Fruit fly (Drosophila melanogaster) whole organism, prepupa: Measurements from ENCODE around the gene dati.

ENCODE experiments used
- CG11294 ChIP-seq: fragments of 200-800 bp; sonication (Bioruptor generic); IDR thresholded peaks from 2 replicates; pipeline ENCODE4 v1.3.6; 2022; ENCODE audit warnings: missing biosample characterization, missing genetic modification characterization
- CG11762 ChIP-seq: fragments of 200-800 bp; sonication (Bioruptor generic); optimal IDR thresholded peaks from 3 replicates; lab custom pipeline; 2016; ENCODE audit warnings: missing biosample characterization, missing genetic modification characterization; ENCODE audit not compliant: insufficient read depth
- CG15336 ChIP-seq: fragments of 200-800 bp; sonication (Bioruptor generic); IDR thresholded peaks from 2 replicates; pipeline ENCODE4 v1.3.6; 2022; ENCODE audit warnings: missing biosample characterization, missing genetic modification characterization
- CG1621 ChIP-seq: fragments of 200-800 bp; sonication (Bioruptor generic); optimal IDR thresholded peaks from 3 replicates; lab custom pipeline; 2018; ENCODE audit warnings: missing biosample characterization, mild to moderate bottlenecking, missing genetic modification characterization
- CG16779 ChIP-seq: fragments of 200-800 bp; sonication (Bioruptor generic); optimal IDR thresholded peaks from 3 replicates; lab custom pipeline; 2017; ENCODE audit warnings: missing biosample characterization, mild to moderate bottlenecking, missing genetic modification characterization
- CG3032 ChIP-seq: fragments of 200-800 bp; optimal IDR thresholded peaks from 2 replicates; lab custom pipeline; 2019; ENCODE audit warnings: missing biosample characterization, mild to moderate bottlenecking, missing genetic modification characterization, moderate library complexity
- CG31627 ChIP-seq: fragments of 200-800 bp; sonication (Bioruptor generic); optimal IDR thresholded peaks from 3 replicates; lab custom pipeline; 2016; ENCODE audit warnings: missing biosample characterization, missing genetic modification characterization
- CG32006 ChIP-seq: fragments of 200-800 bp; sonication (Bioruptor generic); optimal IDR thresholded peaks from 3 replicates; lab custom pipeline; 2017; ENCODE audit warnings: missing biosample characterization, mild to moderate bottlenecking, missing genetic modification characterization
- CG34406 ChIP-seq: fragments of 200-800 bp; sonication (Bioruptor generic); optimal IDR thresholded peaks from 3 replicates; lab custom pipeline; 2016; ENCODE audit warnings: missing biosample characterization, missing genetic modification characterization
- CG3919 ChIP-seq: fragments of 200-800 bp; sonication (Bioruptor generic); optimal IDR thresholded peaks from 3 replicates; lab custom pipeline; 2016; ENCODE audit warnings: missing biosample characterization, missing genetic modification characterization
- CG6163 ChIP-seq: fragments of 200-800 bp; sonication (Bioruptor generic); IDR thresholded peaks from 3 replicates; pipeline ENCODE4 v1.3.6; 2022; ENCODE audit warnings: missing biosample characterization, missing genetic modification characterization
- CG6276 ChIP-seq: fragments of 200-800 bp; sonication (Bioruptor generic); optimal IDR thresholded peaks from 2 replicates; lab custom pipeline; 2017; ENCODE audit warnings: missing biosample characterization, mild to moderate bottlenecking, missing genetic modification characterization
- CG6792 ChIP-seq: fragments of 200-800 bp; sonication (Bioruptor generic); optimal IDR thresholded peaks from 3 replicates; lab custom pipeline; 2016; ENCODE audit warnings: missing biosample characterization, missing genetic modification characterization
- CG6808 ChIP-seq: fragments of 200-800 bp; sonication (Bioruptor generic); optimal IDR thresholded peaks from 3 replicates; lab custom pipeline; 2017; ENCODE audit warnings: missing biosample characterization, missing genetic modification characterization, mild to moderate bottlenecking, moderate library complexity, missing genetic modification reagents
- CG6854 ChIP-seq: fragments of 200-800 bp; sonication (Bioruptor generic); optimal IDR thresholded peaks from 2 replicates; lab custom pipeline; 2017; ENCODE audit warnings: missing biosample characterization, mild to moderate bottlenecking, missing genetic modification characterization
- CG8119 ChIP-seq: fragments of 200-800 bp; sonication (Bioruptor generic); IDR thresholded peaks from 3 replicates; pipeline ENCODE4 v1.3.6; 2022; ENCODE audit warnings: missing biosample characterization, missing genetic modification characterization
- CG8319 ChIP-seq: fragments of 200-800 bp; sonication (Bioruptor generic); optimal IDR thresholded peaks from 3 replicates; lab custom pipeline; 2016; ENCODE audit warnings: missing biosample characterization, missing genetic modification characterization
- Eip75B ChIP-seq: fragments of 200-800 bp; sonication (Bioruptor generic); optimal IDR thresholded peaks from 3 replicates; lab custom pipeline; 2016; ENCODE audit warnings: missing biosample characterization, missing genetic modification characterization
- Eip78C ChIP-seq: fragments of 200-800 bp; sonication (Bioruptor generic); peaks from one replicate; lab custom pipeline; 2016; ENCODE audit warnings: missing biosample characterization, missing genetic modification characterization
- Eip93F ChIP-seq: fragments of 200-800 bp; sonication (Bioruptor generic); optimal IDR thresholded peaks from 2 replicates; lab custom pipeline; 2016; ENCODE audit warnings: missing biosample characterization, mild to moderate bottlenecking, missing genetic modification characterization
- Ets96B ChIP-seq: fragments of 200-800 bp; optimal IDR thresholded peaks from 2 replicates; lab custom pipeline; 2019; ENCODE audit warnings: missing biosample characterization, mild to moderate bottlenecking, missing genetic modification characterization, moderate library complexity
- Gug ChIP-seq: fragments of 200-800 bp; sonication (Bioruptor generic); IDR thresholded peaks from 2 replicates; pipeline ENCODE4 v1.3.6; 2022; ENCODE audit warnings: missing biosample characterization, missing genetic modification characterization
- Hr39 ChIP-seq: fragments of 200-800 bp; sonication (Bioruptor generic); optimal IDR thresholded peaks from 2 replicates; lab custom pipeline; 2016; ENCODE audit warnings: missing biosample characterization, missing genetic modification characterization
- Hr4 ChIP-seq: fragments of 200-800 bp; sonication (Bioruptor generic); optimal IDR thresholded peaks from 3 replicates; lab custom pipeline; 2016; ENCODE audit warnings: missing biosample characterization, missing genetic modification characterization
- Lpt ChIP-seq: fragments of 200-800 bp; sonication (Bioruptor generic); optimal IDR thresholded peaks from 3 replicates; lab custom pipeline; 2016; ENCODE audit warnings: missing biosample characterization, missing genetic modification characterization
- Met ChIP-seq: fragments of 200-800 bp; sonication (Bioruptor generic); optimal IDR thresholded peaks from 3 replicates; lab custom pipeline; 2016; ENCODE audit warnings: missing biosample characterization, missing genetic modification characterization
- OdsH ChIP-seq: fragments of 200-800 bp; sonication (Bioruptor generic); optimal IDR thresholded peaks from 3 replicates; lab custom pipeline; 2016; ENCODE audit warnings: missing biosample characterization, missing genetic modification characterization
- Smox ChIP-seq: fragments of 200-800 bp; sonication (Bioruptor generic); optimal IDR thresholded peaks from 3 replicates; lab custom pipeline; 2016; ENCODE audit warnings: missing biosample characterization, missing genetic modification characterization
- dsx ChIP-seq: fragments of 200-800 bp; optimal IDR thresholded peaks from 3 replicates; lab custom pipeline; 2019; ENCODE audit warnings: missing biosample characterization, mild to moderate bottlenecking, missing genetic modification characterization, moderate library complexity; ENCODE audit not compliant: poor library complexity, severe bottlenecking
- eg ChIP-seq: fragments of 200-800 bp; sonication (Bioruptor generic); IDR thresholded peaks from 3 replicates; pipeline ENCODE4 v1.3.6; 2022; ENCODE audit warnings: missing biosample characterization, missing genetic modification characterization
- esn ChIP-seq: fragments of 200-800 bp; sonication (Bioruptor generic); optimal IDR thresholded peaks from 2 replicates; lab custom pipeline; 2016; ENCODE audit warnings: missing biosample characterization, mild to moderate bottlenecking, missing genetic modification characterization, moderate library complexity
- fd59A ChIP-seq: fragments of 200-800 bp; sonication (Bioruptor generic); optimal IDR thresholded peaks from 2 replicates; lab custom pipeline; 2017; ENCODE audit warnings: missing biosample characterization, mild to moderate bottlenecking, missing genetic modification characterization, missing genetic modification reagents
- fd85E ChIP-seq: fragments of 200-800 bp; sonication (Bioruptor generic); optimal IDR thresholded peaks from 3 replicates; lab custom pipeline; 2016; ENCODE audit warnings: missing biosample characterization, missing genetic modification characterization
- lz ChIP-seq: fragments of 200-800 bp; sonication (Bioruptor generic); optimal IDR thresholded peaks from 3 replicates; lab custom pipeline; 2016; ENCODE audit warnings: missing biosample characterization, missing genetic modification characterization
- pdm3 ChIP-seq: fragments of 200-800 bp; sonication (Bioruptor generic); optimal IDR thresholded peaks from 3 replicates; lab custom pipeline; 2016; ENCODE audit warnings: missing biosample characterization, missing genetic modification characterization
- salr ChIP-seq, 2 experiments: fragments of 200-800 bp; sonication (Bioruptor generic); optimal IDR thresholded peaks; 3 replicates each; lab custom pipeline; 2016 to 2018; ENCODE audit warnings: missing biosample characterization in 2 of 2, missing genetic modification characterization in 2 of 2, mild to moderate bottlenecking in 1 of 2
- spab ChIP-seq: fragments of 200-800 bp; sonication (Bioruptor generic); optimal IDR thresholded peaks from 2 replicates; lab custom pipeline; 2017; ENCODE audit warnings: missing biosample characterization, mild to moderate bottlenecking, missing genetic modification characterization, missing genetic modification reagents
- svp ChIP-seq: fragments of 200-800 bp; sonication (Bioruptor generic); peaks from one replicate; lab custom pipeline; 2016; ENCODE audit warnings: missing biosample characterization, missing genetic modification characterization
- topi ChIP-seq: fragments of 200-800 bp; sonication (Bioruptor generic); optimal IDR thresholded peaks from 3 replicates; lab custom pipeline; 2016; ENCODE audit warnings: missing biosample characterization, missing genetic modification characterization
- vri ChIP-seq: fragments of 200-800 bp; sonication (Bioruptor generic); optimal IDR thresholded peaks from 3 replicates; lab custom pipeline; 2016; ENCODE audit warnings: missing biosample characterization, mild to moderate bottlenecking, missing genetic modification characterization

Gene dati

dm6 chr4:404325-404724, 8.9 kb upstream of the dati start (continued):
- no peak for TF ChIP-seq salr (GFP tag; optimal IDR thresholded peaks at IDR 0.05; lab: Kevin White, UChicago)
- peak; percentile 2 for TF ChIP-seq dsx (GFP tag; lab: Kevin White, UChicago)
- no peak for TF ChIP-seq CG3032 (tag; lab: Kevin White, UChicago)
- TF ChIP-seq CG8119 (GFP tag; lab: Robert Waterston, UW): no peak
- peak; percentile 67 for TF ChIP-seq CG3919
- TF ChIP-seq Met (GFP tag; lab: Kevin White, UChicago): peak; percentile 49
- peak; percentile 18 for TF ChIP-seq topi (GFP tag; lab: Kevin White, UChicago)
- peak; percentile 79 for TF ChIP-seq Eip78C
- no peak for TF ChIP-seq Smox (GFP tag; lab: Kevin White, UChicago)
- TF ChIP-seq Hr4 (GFP tag; lab: Kevin White, UChicago): peak; percentile 2
- no peak for TF ChIP-seq CG11294 (GFP tag; lab: Robert Waterston, UW)
- TF ChIP-seq Eip75B (GFP tag; lab: Kevin White, UChicago): peak; percentile 35
- TF ChIP-seq CG6276: no peak
- TF ChIP-seq CG1621: no peak
- peak; percentile 48 for TF ChIP-seq esn (GFP tag; lab: Kevin White, UChicago)
- TF ChIP-seq CG6854 (GFP tag; lab: Kevin White, UChicago): no peak
- TF ChIP-seq CG6792: no peak
- no peak for TF ChIP-seq Eip93F (GFP tag; lab: Kevin White, UChicago)
- no peak for TF ChIP-seq vri (GFP tag; lab: Kevin White, UChicago)
- no peak for TF ChIP-seq CG16779 (tag; lab: Kevin White, UChicago)
- TF ChIP-seq CG8319 (GFP tag; lab: Kevin White, UChicago): no peak
- TF ChIP-seq CG6808 (GFP tag; lab: Kevin White, UChicago): peak; percentile 45
- peak; percentile 47 for TF ChIP-seq OdsH (GFP tag; lab: Kevin White, UChicago)
- no peak for TF ChIP-seq CG6163 (GFP tag; lab: Robert Waterston, UW)
- no peak for TF ChIP-seq lz (GFP tag; lab: Kevin White, UChicago)
- no peak for TF ChIP-seq Gug (GFP tag; lab: Robert Waterston, UW)
- no peak for TF ChIP-seq CG34406 (GFP tag; lab: Kevin White, UChicago)
- TF ChIP-seq fd85E: no peak
- TF ChIP-seq CG11762 (GFP tag; lab: Kevin White, UChicago): peak; percentile 37
- no peak for TF ChIP-seq CG32006 (GFP tag; lab: Kevin White, UChicago)
- TF ChIP-seq CG15336: no peak
- peak; percentile 1 for TF ChIP-seq spab (GFP tag; lab: Kevin White, UChicago)
- no peak for TF ChIP-seq Lpt (GFP tag; lab: Kevin White, UChicago)
- TF ChIP-seq svp (GFP tag; lab: Kevin White, UChicago): no peak
- no peak for TF ChIP-seq Hr39 (GFP tag; lab: Kevin White, UChicago)
- peak; percentile 19 for TF ChIP-seq pdm3 (GFP tag; lab: Kevin White, UChicago)
- TF ChIP-seq fd59A: peak; percentile 11
- no peak for TF ChIP-seq CG31627 (GFP tag; lab: Kevin White, UChicago)
- TF ChIP-seq Ets96B (tag; lab: Kevin White, UChicago): peak; percentile 21

dm6 chr4:402928-403575, 7.6 kb upstream of the dati start:
- TF ChIP-seq lz (GFP tag; lab: Kevin White, UChicago) (no peak), Hr39 (GFP tag; lab: Kevin White, UChicago) (no peak), Eip75B (GFP tag; lab: Kevin White, UChicago) (no peak), eg (GFP tag; lab: Robert Waterston, UW) (no peak)
